Worm (Caenorhabditis elegans): Measurements from ENCODE around the gene clec-234.
"Not testable (repeated sequence)": the region's sequence is repeated elsewhere in the genome, so short reads cannot be mapped to it uniquely, and the experiment has no call there.

Gene clec-234

DNA sequence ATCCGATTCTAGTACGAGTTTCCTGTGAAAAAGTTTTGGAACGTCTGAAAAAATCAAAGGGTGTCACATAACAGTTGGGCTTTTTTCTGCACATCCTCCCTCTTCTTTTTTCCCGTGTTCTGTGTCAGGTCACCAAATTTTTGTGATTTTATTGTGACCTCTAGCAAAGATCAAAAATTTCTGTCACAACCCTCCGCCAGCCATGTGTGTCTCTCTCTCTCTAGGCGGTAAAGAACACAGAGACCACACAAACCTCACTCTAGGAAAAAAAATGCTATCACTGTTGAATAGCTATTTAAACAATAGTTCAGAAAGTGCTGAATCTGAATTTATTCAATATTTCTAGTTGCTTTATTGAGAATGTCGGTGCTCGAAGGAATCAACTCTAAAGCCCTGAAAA, 42.7 kb downstream of the clec-234 start, which contains the start of gene gst-44:
TSS of gene gst-44 (plus strand) at position 237 of the 400 bp plus-strand sequence.
- TF ChIP-seq tra-4 (tag; optimal IDR thresholded peaks at IDR 0.05) (no peak), ceh-36 (tag; optimal IDR thresholded peaks at IDR 0.05) (no peak), hmg-4 (GFP tag; optimal IDR thresholded peaks at IDR 0.05) (no peak), sea-1 (GFP tag; conservative IDR thresholded peaks at IDR 0.05) (no peak), hnd-1 (tag; optimal IDR thresholded peaks at IDR 0.05) (no peak), pes-1 (GFP tag; IDR thresholded peaks at IDR 0.05) (no peak), tbx-11 (GFP tag; IDR thresholded peaks at IDR 0.05) (no peak), flt-1 (GFP tag; IDR thresholded peaks at IDR 0.05) (no peak), ets-7 (tag; optimal IDR thresholded peaks at IDR 0.05) (no peak), scrt-1 (GFP tag; IDR thresholded peaks at IDR 0.05) (no peak), tbx-37 (GFP tag; conservative IDR thresholded peaks at IDR 0.05) (no peak), ceh-13 (GFP tag; optimal IDR thresholded peaks at IDR 0.05) (no peak), B0310.2 (tag; optimal IDR thresholded peaks at IDR 0.05) (no peak), F13C5.2 (tag; optimal IDR thresholded peaks at IDR 0.05) (no peak), ama-1 (optimal IDR thresholded peaks at IDR 0.05) (no peak), hmbx-1 (tag; optimal IDR thresholded peaks at IDR 0.05) (no peak)

ce11 chrV:16388268-16388667, 45.1 kb downstream of the clec-234 start, which contains the start of gene sri-65:
Gene sri-65 (minus strand): TSS chrV:16388368.
- TF ChIP-seq pes-1 (GFP tag; IDR thresholded peaks at IDR 0.05) (no peak), tbx-11 (GFP tag; IDR thresholded peaks at IDR 0.05) (no peak), hnd-1 (tag; optimal IDR thresholded peaks at IDR 0.05) (no peak), sea-1 (GFP tag; conservative IDR thresholded peaks at IDR 0.05) (no peak), scrt-1 (GFP tag; IDR thresholded peaks at IDR 0.05) (no peak), tbx-37 (GFP tag; conservative IDR thresholded peaks at IDR 0.05) (no peak), ceh-36 (tag; optimal IDR thresholded peaks at IDR 0.05) (no peak), tra-4 (tag; optimal IDR thresholded peaks at IDR 0.05) (no peak), ama-1 (optimal IDR thresholded peaks at IDR 0.05) (no peak), hmg-4 (GFP tag; optimal IDR thresholded peaks at IDR 0.05) (no peak), flt-1 (GFP tag; IDR thresholded peaks at IDR 0.05) (no peak), hmbx-1 (tag; optimal IDR thresholded peaks at IDR 0.05) (no peak), B0310.2 (tag; optimal IDR thresholded peaks at IDR 0.05) (no peak), F13C5.2 (tag; optimal IDR thresholded peaks at IDR 0.05) (no peak), aly-1 (tag; optimal IDR thresholded peaks at IDR 0.05) (no peak), ets-7 (tag; optimal IDR thresholded peaks at IDR 0.05) (no peak)

- TF ChIP-seq ceh-36 (tag; optimal IDR thresholded peaks at IDR 0.05); scrt-1 (GFP tag; IDR thresholded peaks at IDR 0.05); ceh-13 (GFP tag; optimal IDR thresholded peaks at IDR 0.05): not testable (repeated sequence)
Observed at ce11 chrV:16383729-16384128, 49.6 kb downstream of the clec-234 start, which contains the start of gene F13A7.7. Gene F13A7.7 (minus strand): TSS chrV:16383829.

- TF ChIP-seq ceh-13 (GFP tag; optimal IDR thresholded peaks at IDR 0.05) = no peak
- no peak for TF ChIP-seq sea-1 (GFP tag; conservative IDR thresholded peaks at IDR 0.05)
- TF ChIP-seq hnd-1 (tag; optimal IDR thresholded peaks at IDR 0.05) = no peak
- no peak for TF ChIP-seq tbx-37 (GFP tag; conservative IDR thresholded peaks at IDR 0.05)
- no peak for TF ChIP-seq scrt-1 (GFP tag; IDR thresholded peaks at IDR 0.05)
- no peak for TF ChIP-seq ama-1 (optimal IDR thresholded peaks at IDR 0.05)
- TF ChIP-seq ceh-36 (tag; optimal IDR thresholded peaks at IDR 0.05) = no peak
- no peak for TF ChIP-seq ets-7 (tag; optimal IDR thresholded peaks at IDR 0.05)
Observed at ce11 chrV:16382949-16383348, 50.4 kb downstream of the clec-234 start.
